Fruit fly (Drosophila melanogaster) whole organism, wandering third instar larva: ENCODE results near the gene CG32271.

Experiments
- Abd-B ChIP-seq: fragments of >200 bp; optimal IDR thresholded peaks from 2 replicates; lab custom pipeline; 2017; ENCODE audit warnings: missing biosample characterization, missing genetic modification characterization
- CG32264 ChIP-seq: fragments of 200-800 bp; sonication (Bioruptor generic); optimal IDR thresholded peaks from 2 replicates; lab custom pipeline; 2016; ENCODE audit warnings: missing biosample characterization, missing genetic modification characterization
- CG9705 ChIP-seq: fragments of 200-800 bp; sonication (Bioruptor generic); optimal IDR thresholded peaks from 2 replicates; lab custom pipeline; 2018; ENCODE audit warnings: missing biosample characterization, mild to moderate bottlenecking, missing genetic modification characterization
- CrebA ChIP-seq: fragments of 200-800 bp; sonication (Bioruptor generic); optimal IDR thresholded peaks from 2 replicates; lab custom pipeline; 2016; ENCODE audit warnings: missing biosample characterization, mild to moderate bottlenecking, missing genetic modification characterization, borderline replicate concordance
- Dfd ChIP-seq: fragments of >200 bp; optimal IDR thresholded peaks from 2 replicates; lab custom pipeline; 2017; ENCODE audit warnings: missing biosample characterization, missing genetic modification characterization
- Dif ChIP-seq: fragments of 200-275, 200-300 bp; sonication (Bioruptor generic); optimal IDR thresholded peaks from 2 replicates; lab custom pipeline; 2018; ENCODE audit warnings: missing biosample characterization, missing genetic modification characterization; ENCODE audit not compliant: partially characterized antibody
- GATAd ChIP-seq: sonication (Bioruptor generic); optimal IDR thresholded peaks from 2 replicates; lab custom pipeline; 2016; ENCODE audit warnings: missing biosample characterization, missing genetic modification characterization
- HLH106 ChIP-seq: fragments of 200-800 bp; optimal IDR thresholded peaks from 3 replicates; lab custom pipeline; 2019; ENCODE audit warnings: missing biosample characterization, mild to moderate bottlenecking, missing genetic modification characterization, moderate library complexity
- Hnf4 ChIP-seq: fragments of 200-800 bp; sonication (Bioruptor generic); optimal IDR thresholded peaks from 2 replicates; lab custom pipeline; 2016; ENCODE audit warnings: missing biosample characterization, mild to moderate bottlenecking, missing genetic modification characterization
- Hr78 ChIP-seq: fragments of >200 bp; optimal IDR thresholded peaks from 2 replicates; lab custom pipeline; 2017; ENCODE audit warnings: missing biosample characterization, missing genetic modification characterization
- Hr83 ChIP-seq: fragments of 200-300 bp; sonication (Bioruptor generic); optimal IDR thresholded peaks from 2 replicates; lab custom pipeline; 2016; ENCODE audit warnings: missing biosample characterization, mild to moderate bottlenecking, missing genetic modification characterization, moderate library complexity; ENCODE audit not compliant: poor library complexity, severe bottlenecking
- Jra ChIP-seq: sonication (Bioruptor generic); optimal IDR thresholded peaks from 2 replicates; lab custom pipeline; 2016; ENCODE audit warnings: missing biosample characterization, missing genetic modification characterization
- Mio ChIP-seq: sonication (Bioruptor generic); optimal IDR thresholded peaks from 2 replicates; lab custom pipeline; 2016; ENCODE audit warnings: missing biosample characterization, missing genetic modification characterization
- Myc ChIP-seq: fragments of >200 bp; optimal IDR thresholded peaks from 2 replicates; lab custom pipeline; 2017
- N ChIP-seq: fragments of >200 bp; optimal IDR thresholded peaks from 2 replicates; lab custom pipeline; 2018; ENCODE audit warnings: missing biosample characterization, missing external identifiers, missing genetic modification characterization
- OdsH ChIP-seq: fragments of 200-800 bp; sonication (Bioruptor generic); optimal IDR thresholded peaks from 2 replicates; lab custom pipeline; 2016; ENCODE audit warnings: missing biosample characterization, mild to moderate bottlenecking, missing genetic modification characterization
- Rel ChIP-seq, 2 experiments: fragments of 200-800 bp; sonication (Bioruptor generic) in 1 of 2; optimal IDR thresholded peaks; 2 replicates in 1 of 2; 3 replicates in 1 of 2; lab custom pipeline; 2016 to 2019; ENCODE audit warnings: mild to moderate bottlenecking in 2 of 2, missing biosample characterization in 2 of 2, missing genetic modification characterization in 2 of 2, moderate library complexity in 1 of 2
- Sp1 ChIP-seq: fragments of 200-800 bp; sonication (Bioruptor generic); optimal IDR thresholded peaks from 3 replicates; lab custom pipeline; 2019; ENCODE audit warnings: missing biosample characterization, mild to moderate bottlenecking, missing genetic modification characterization, moderate library complexity
- Vsx2 ChIP-seq: fragments of 200-300, 225-300 bp; sonication (Bioruptor generic); optimal IDR thresholded peaks from 2 replicates; lab custom pipeline; 2018; ENCODE audit warnings: missing biosample characterization, missing genetic modification characterization; ENCODE audit not compliant: partially characterized antibody
- br ChIP-seq: fragments of 200-800 bp; sonication (Bioruptor generic); optimal IDR thresholded peaks from 2 replicates; lab custom pipeline; 2016; ENCODE audit warnings: missing biosample characterization, missing genetic modification characterization
- brk ChIP-seq: fragments of 200-800 bp; sonication (Bioruptor generic); optimal IDR thresholded peaks from 2 replicates; lab custom pipeline; 2016; ENCODE audit warnings: missing biosample characterization, mild to moderate bottlenecking, missing genetic modification characterization
- dl ChIP-seq, 2 experiments: fragments of 175-275, 200-275 bp in 1 of 2; fragments of 200-275 bp in 1 of 2; sonication (Bioruptor generic); optimal IDR thresholded peaks; lab custom pipeline; 2018; ENCODE audit warnings: mild to moderate bottlenecking in 2 of 2, missing biosample characterization in 2 of 2, missing genetic modification characterization in 2 of 2, moderate library complexity in 2 of 2; ENCODE audit not compliant: partially characterized antibody in 2 of 2, insufficient read depth in 1 of 2
- dmrt93B ChIP-seq: fragments of 200-800 bp; sonication (Bioruptor generic); optimal IDR thresholded peaks from 2 replicates; lab custom pipeline; 2018; ENCODE audit warnings: missing biosample characterization, mild to moderate bottlenecking, missing genetic modification characterization
- dsf ChIP-seq: sonication (Bioruptor generic); optimal IDR thresholded peaks from 2 replicates; lab custom pipeline; 2016; ENCODE audit warnings: missing biosample characterization, missing genetic modification characterization, borderline replicate concordance
- ey ChIP-seq: fragments of 200-800 bp; sonication (Bioruptor generic); optimal IDR thresholded peaks from 2 replicates; lab custom pipeline; 2016; ENCODE audit warnings: missing biosample characterization, missing genetic modification characterization
- foxo ChIP-seq, 2 experiments: fragments of 200-800 bp; sonication (Bioruptor generic); optimal IDR thresholded peaks; 2 replicates in 1 of 2; 3 replicates in 1 of 2; lab custom pipeline; 2016 to 2017; ENCODE audit warnings: missing biosample characterization in 2 of 2, missing genetic modification characterization in 2 of 2
- fru ChIP-seq: fragments of 200-800 bp; sonication (Bioruptor generic); optimal IDR thresholded peaks from 3 replicates; lab custom pipeline; 2016; ENCODE audit warnings: missing biosample characterization, mild to moderate bottlenecking, missing genetic modification characterization
- h ChIP-seq: fragments of 200-800 bp; sonication (Bioruptor generic); optimal IDR thresholded peaks from 3 replicates; lab custom pipeline; 2016; ENCODE audit warnings: missing biosample characterization, mild to moderate bottlenecking, missing genetic modification characterization
- jim ChIP-seq: fragments of 175-275, 200-325 bp; sonication (Bioruptor generic); optimal IDR thresholded peaks from 2 replicates; lab custom pipeline; 2016; ENCODE audit warnings: missing biosample characterization, mild to moderate bottlenecking, missing genetic modification characterization
- lola ChIP-seq: fragments of >200 bp; optimal IDR thresholded peaks from 2 replicates; lab custom pipeline; 2017; ENCODE audit warnings: missing biosample characterization, missing genetic modification characterization
- pan ChIP-seq: fragments of >200 bp; optimal IDR thresholded peaks from 2 replicates; lab custom pipeline; 2017
- psq ChIP-seq: fragments of 200-800 bp; sonication (Bioruptor generic); optimal IDR thresholded peaks from 3 replicates; lab custom pipeline; 2017; ENCODE audit warnings: missing biosample characterization, mild to moderate bottlenecking, missing genetic modification characterization, moderate library complexity
- rgr ChIP-seq: fragments of 200-800 bp; sonication (Bioruptor generic); optimal IDR thresholded peaks from 3 replicates; lab custom pipeline; 2016; ENCODE audit warnings: missing biosample characterization, mild to moderate bottlenecking, missing genetic modification characterization
- sage ChIP-seq: fragments of 200-800 bp; sonication (Bioruptor generic); optimal IDR thresholded peaks from 2 replicates; lab custom pipeline; 2016; ENCODE audit warnings: missing biosample characterization, mild to moderate bottlenecking, missing genetic modification characterization
- sv ChIP-seq: fragments of 200-800 bp; sonication (Bioruptor generic); optimal IDR thresholded peaks from 3 replicates; lab custom pipeline; 2016; ENCODE audit warnings: missing biosample characterization, missing genetic modification characterization
- tai ChIP-seq: sonication (Bioruptor generic); optimal IDR thresholded peaks from 2 replicates; lab custom pipeline; 2016; ENCODE audit warnings: missing biosample characterization, missing genetic modification characterization
- usp ChIP-seq: fragments of >200 bp; optimal IDR thresholded peaks from 2 replicates; lab custom pipeline; 2017; ENCODE audit warnings: missing biosample characterization, missing genetic modification characterization
- woc ChIP-seq: sonication (Bioruptor generic); optimal IDR thresholded peaks from 2 replicates; lab custom pipeline; 2016; ENCODE audit warnings: missing biosample characterization, mild to moderate bottlenecking, missing genetic modification characterization

CG32271 gene

DNA sequence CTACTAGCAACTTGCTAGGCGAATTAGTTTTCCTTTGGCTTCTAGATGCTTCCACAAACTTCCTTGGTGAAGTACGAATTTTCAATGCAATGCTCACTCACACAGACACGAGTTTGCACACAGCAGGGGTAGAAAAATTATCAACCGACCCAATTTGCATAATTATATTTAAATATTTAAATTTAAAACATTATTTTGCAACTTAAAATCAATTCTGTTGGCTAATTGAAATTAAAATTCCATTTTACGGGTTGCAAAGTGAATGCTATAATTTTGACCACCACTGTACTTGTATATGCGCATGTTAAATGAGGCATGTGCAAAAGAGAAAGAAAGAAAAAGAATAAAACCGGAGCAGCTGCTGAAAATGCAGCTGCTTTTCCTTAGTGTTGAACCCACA, 8.9 kb downstream of the CG32271 start:
- peak; percentile 87 for TF ChIP-seq CG32264 (GFP tag; lab: Kevin White, UChicago)
- TF ChIP-seq dl (GFP tag; optimal IDR thresholded peaks at IDR 0.05; lab: Kevin White, UChicago; ENCODE audit: insufficient read depth in 1 of 2, partially characterized antibody in 2 of 2) = no peak
- no peak for TF ChIP-seq Abd-B (GFP tag; lab: Kevin White, UChicago)
- TF ChIP-seq dmrt93B (GFP tag; lab: Kevin White, UChicago) = peak; percentile 84
- peak; percentile 84 for TF ChIP-seq GATAd (GFP tag; lab: Kevin White, UChicago)
- TF ChIP-seq OdsH (GFP tag; lab: Kevin White, UChicago) = peak; percentile 97
- TF ChIP-seq sage (GFP tag; lab: Kevin White, UChicago) = peak; percentile 95
- TF ChIP-seq tai (GFP tag; lab: Kevin White, UChicago) = no peak
- peak; percentile 93 for TF ChIP-seq brk (GFP tag; lab: Kevin White, UChicago)
- TF ChIP-seq sv (GFP tag; lab: Kevin White, UChicago) = peak; percentile 67
- TF ChIP-seq HLH106 = peak; percentile 94
- no peak for TF ChIP-seq Hr78 (GFP tag; lab: Kevin White, UChicago)
- TF ChIP-seq Dfd (GFP tag; lab: Kevin White, UChicago) = no peak
- TF ChIP-seq fru (GFP tag; lab: Kevin White, UChicago) = peak; percentile 93
- no peak for TF ChIP-seq pan (lab: Kevin White, UChicago)
- TF ChIP-seq foxo (GFP tag; optimal IDR thresholded peaks at IDR 0.05; lab: Kevin White, UChicago) = peak; percentile 55 to 97
- no peak for TF ChIP-seq Myc (lab: Kevin White, UChicago)
- peak; percentile 95 for TF ChIP-seq Sp1 (GFP tag; lab: Kevin White, UChicago)
- TF ChIP-seq psq = peak; percentile 95
- peak; percentile 25 for TF ChIP-seq CG9705 (GFP tag; lab: Kevin White, UChicago)
- TF ChIP-seq br (GFP tag; lab: Kevin White, UChicago) = peak; percentile 92
- TF ChIP-seq ey (GFP tag; lab: Kevin White, UChicago) = peak; percentile 88
- TF ChIP-seq woc (GFP tag; lab: Kevin White, UChicago) = peak; percentile 85
- TF ChIP-seq usp (GFP tag; lab: Kevin White, UChicago) = no peak
- peak; percentile 90 for TF ChIP-seq Hnf4 (GFP tag; lab: Kevin White, UChicago)
- peak; percentile 97 for TF ChIP-seq rgr (GFP tag; lab: Kevin White, UChicago)
- peak; percentile 54 for TF ChIP-seq dsf (GFP tag; lab: Kevin White, UChicago)
- no peak for TF ChIP-seq lola (GFP tag; lab: Kevin White, UChicago)
- TF ChIP-seq Jra (GFP tag; lab: Kevin White, UChicago) = peak; percentile 85
- TF ChIP-seq h = peak; percentile 97
- no peak for TF ChIP-seq N (GFP tag; lab: Kevin White, UChicago)
- TF ChIP-seq Mio (GFP tag; lab: Kevin White, UChicago) = no peak
- no peak for TF ChIP-seq jim (GFP tag; lab: Kevin White, UChicago)
- peak; percentile 95 for TF ChIP-seq Rel (GFP tag; optimal IDR thresholded peaks at IDR 0.05; lab: Kevin White, UChicago)
- TF ChIP-seq Rel (tag; optimal IDR thresholded peaks at IDR 0.05; lab: Kevin White, UChicago) = peak; percentile 81
- no peak for TF ChIP-seq CrebA
- no peak for TF ChIP-seq Vsx2 (GFP tag; lab: Kevin White, UChicago)
- peak; percentile 68 for TF ChIP-seq Hr83 (GFP tag; lab: Kevin White, UChicago)
- TF ChIP-seq Dif = no peak

DNA sequence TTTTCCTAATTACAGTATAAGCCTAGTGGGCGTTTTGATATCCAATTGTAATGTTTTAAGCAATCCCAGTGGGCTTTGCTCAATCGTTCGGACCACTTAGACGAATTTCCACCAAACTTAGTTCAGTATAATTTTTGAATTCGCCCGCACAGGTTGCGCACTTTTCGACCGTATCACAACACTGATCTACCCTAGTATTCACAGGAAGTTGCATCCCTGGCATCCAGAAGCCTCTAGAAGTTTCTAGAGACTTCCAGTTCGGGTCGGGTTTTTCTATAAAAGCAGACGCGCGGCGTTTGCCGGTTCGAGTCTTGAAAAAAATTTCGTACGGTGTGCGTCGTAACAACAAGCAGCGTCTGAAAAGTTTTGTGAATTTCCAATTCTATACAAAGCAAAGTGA, 10.1 kb downstream of the CG32271 start, which contains the start of gene Hsp83:
Hsp83 (plus strand) TSS at position 58 of the 400 bp plus-strand sequence.
- TF ChIP-seq woc (GFP tag; lab: Kevin White, UChicago) (peak; percentile 65), CG32264 (GFP tag; lab: Kevin White, UChicago) (peak; percentile 86), usp (GFP tag; lab: Kevin White, UChicago) (no peak), sage (GFP tag; lab: Kevin White, UChicago) (peak; percentile 95), Jra (GFP tag; lab: Kevin White, UChicago) (peak; percentile 68), Dif (peak; percentile 27), CG9705 (GFP tag; lab: Kevin White, UChicago) (peak; percentile 94), sv (GFP tag; lab: Kevin White, UChicago) (peak; percentile 85), Myc (lab: Kevin White, UChicago) (no peak), fru (GFP tag; lab: Kevin White, UChicago) (peak; percentile 95), dsf (GFP tag; lab: Kevin White, UChicago) (peak; percentile 78), br (GFP tag; lab: Kevin White, UChicago) (peak; percentile 98), Mio (GFP tag; lab: Kevin White, UChicago) (peak; percentile 57), rgr (GFP tag; lab: Kevin White, UChicago) (peak; percentile 98), brk (GFP tag; lab: Kevin White, UChicago) (peak; percentile 90), Hr83 (GFP tag; lab: Kevin White, UChicago) (peak; percentile 99), N (GFP tag; lab: Kevin White, UChicago) (no peak), psq (peak; percentile 80), h (peak; percentile 96), tai (GFP tag; lab: Kevin White, UChicago) (no peak), HLH106 (peak; percentile 87), Sp1 (GFP tag; lab: Kevin White, UChicago) (peak; percentile 98), pan (lab: Kevin White, UChicago) (no peak), ey (GFP tag; lab: Kevin White, UChicago) (peak; percentile 80), jim (GFP tag; lab: Kevin White, UChicago) (no peak), dmrt93B (GFP tag; lab: Kevin White, UChicago) (peak; percentile 90), CrebA (no peak), lola (GFP tag; lab: Kevin White, UChicago) (no peak), foxo (GFP tag; optimal IDR thresholded peaks at IDR 0.05; lab: Kevin White, UChicago) (peak; percentile 87 to 93), Hnf4 (GFP tag; lab: Kevin White, UChicago) (peak; percentile 92), Rel (GFP tag; optimal IDR thresholded peaks at IDR 0.05; lab: Kevin White, UChicago) (peak; percentile 81), Rel (tag; optimal IDR thresholded peaks at IDR 0.05; lab: Kevin White, UChicago) (peak; percentile 88), OdsH (GFP tag; lab: Kevin White, UChicago) (peak; percentile 94), Hr78 (GFP tag; lab: Kevin White, UChicago) (no peak)
